Worm (Caenorhabditis elegans) whole organism, L1 larva: ENCODE measurements around the gene ZC449.1.

Source experiments
- C04F5.9 ChIP-seq: sonication (generic microtip); optimal IDR thresholded peaks from 2 replicates; lab custom pipeline; 2016; ENCODE audit warnings: missing genetic modification characterization, missing compliant biosample characterization
- aha-1 ChIP-seq: fragments of 150-350 bp; optimal IDR thresholded peaks from 2 replicates; lab custom pipeline; 2014; ENCODE audit warnings: missing biosample characterization, missing genetic modification characterization
- alr-1 ChIP-seq: fragments of 200-800 bp; sonication (Bioruptor generic); optimal IDR thresholded peaks from 2 replicates; lab custom pipeline; 2018; ENCODE audit warnings: borderline replicate concordance, mild to moderate bottlenecking, missing genetic modification characterization, missing compliant biosample characterization
- aly-2 ChIP-seq: fragments of 150-350 bp; optimal IDR thresholded peaks from 2 replicates; lab custom pipeline; 2014; ENCODE audit warnings: missing biosample characterization, missing genetic modification characterization
- ama-1 ChIP-seq: fragments of 150-350 bp; optimal IDR thresholded peaks from 2 replicates; lab custom pipeline; 2014
- ceh-82 ChIP-seq, 3 experiments: fragments of 150-350 bp in 1 of 3; sonication (generic microtip) in 2 of 3; optimal IDR thresholded peaks; 2 replicates each; lab custom pipeline; 2014 to 2017; ENCODE audit warnings: missing biosample characterization in 3 of 3, missing genetic modification characterization in 3 of 3
- ceh-88 ChIP-seq: fragments of 200-800 bp; sonication (Bioruptor generic); IDR thresholded peaks from 2 replicates; pipeline ENCODE4 v1.3.6; 2022; ENCODE audit warnings: missing genetic modification characterization, missing compliant biosample characterization
- dpl-1 ChIP-seq, 3 experiments: fragments of 150-350 bp in 2 of 3; sonication (generic microtip) in 1 of 3; optimal IDR thresholded peaks; 2 replicates each; lab custom pipeline; 2014 to 2017; ENCODE audit warnings: missing biosample characterization in 3 of 3, missing genetic modification characterization in 3 of 3, missing genetic modification reagents in 3 of 3
- efl-1 ChIP-seq, 4 experiments: fragments of 150-350 bp; optimal IDR thresholded peaks in 3 of 4; peaks in 1 of 4; 1 replicate in 1 of 4; 2 replicates in 3 of 4; lab custom pipeline; 2014; ENCODE audit warnings: missing biosample characterization in 2 of 4, missing genetic modification characterization in 2 of 4, missing genetic modification reagents in 2 of 4
- efl-3 ChIP-seq: fragments of 200-800 bp; sonication (Bioruptor generic); optimal IDR thresholded peaks from 2 replicates; lab custom pipeline; 2018; ENCODE audit warnings: mild to moderate bottlenecking, missing genetic modification characterization, missing compliant biosample characterization
- egl-13 ChIP-seq: sonication (generic microtip); optimal IDR thresholded peaks from 2 replicates; lab custom pipeline; 2016; ENCODE audit warnings: missing genotype, missing genetic modification reagents, missing genetic modification characterization, missing compliant biosample characterization
- egl-27 ChIP-seq, 2 experiments: fragments of 150-350 bp in 1 of 2; sonication (generic microtip); optimal IDR thresholded peaks; 3 replicates each; lab custom pipeline; 2017 to 2018; ENCODE audit warnings: missing biosample characterization in 2 of 2, missing genetic modification characterization in 2 of 2, missing genetic modification reagents in 2 of 2
- elt-2 ChIP-seq: sonication (generic microtip); optimal IDR thresholded peaks from 2 replicates; lab custom pipeline; 2016; ENCODE audit warnings: missing genetic modification characterization, mild to moderate bottlenecking, inconsistent platforms, missing compliant biosample characterization, missing genetic modification reagents
- ets-5 ChIP-seq: fragments of 200-800 bp; sonication (Bioruptor generic); IDR thresholded peaks from 2 replicates; pipeline ENCODE4 v1.3.6; 2022; ENCODE audit warnings: missing genetic modification characterization, missing compliant biosample characterization
- fkh-4 ChIP-seq: sonication (generic microtip); optimal IDR thresholded peaks from 2 replicates; lab custom pipeline; 2016; ENCODE audit warnings: missing compliant biosample characterization, missing genetic modification characterization, borderline replicate concordance
- fos-1 ChIP-seq: fragments of 150-350 bp; optimal IDR thresholded peaks from 2 replicates; lab custom pipeline; 2014; ENCODE audit warnings: missing biosample characterization, missing genetic modification characterization
- hlh-4 ChIP-seq: sonication (generic microtip); optimal IDR thresholded peaks from 2 replicates; lab custom pipeline; 2016; ENCODE audit warnings: mild to moderate bottlenecking, missing genetic modification characterization, missing compliant biosample characterization
- isw-1 ChIP-seq: fragments of 200-800 bp; sonication (Bioruptor generic); IDR thresholded peaks from 2 replicates; pipeline ENCODE4 v1.3.6; 2022; ENCODE audit warnings: missing genetic modification characterization, missing compliant biosample characterization
- jun-1 ChIP-seq: fragments of 150-350 bp; optimal IDR thresholded peaks from 2 replicates; lab custom pipeline; 2014; ENCODE audit warnings: missing biosample characterization, missing genetic modification reagents, missing genetic modification characterization
- lin-13 ChIP-seq: fragments of 150-350 bp; optimal IDR thresholded peaks from 2 replicates; lab custom pipeline; 2014; ENCODE audit warnings: missing biosample characterization, missing genetic modification reagents, missing genetic modification characterization
- lin-35 ChIP-seq, 2 experiments: fragments of 150-350 bp; optimal IDR thresholded peaks; 2 replicates each; lab custom pipeline; 2014; ENCODE audit warnings: missing biosample characterization in 2 of 2, missing genetic modification characterization in 2 of 2, missing genetic modification reagents in 2 of 2
- lin-39 ChIP-seq: fragments of 150-350 bp; optimal IDR thresholded peaks from 2 replicates; lab custom pipeline; 2014; ENCODE audit warnings: missing biosample characterization, missing genetic modification reagents, missing genetic modification characterization
- mab-9 ChIP-seq: fragments of 200-800 bp; sonication (Bioruptor generic); IDR thresholded peaks from 2 replicates; pipeline ENCODE4 v1.3.6; 2022; ENCODE audit warnings: missing genetic modification reagents, missing genetic modification characterization, missing compliant biosample characterization
- nhr-11 ChIP-seq: fragments of 150-350 bp; optimal IDR thresholded peaks from 2 replicates; lab custom pipeline; 2014; ENCODE audit warnings: missing biosample characterization, missing genetic modification characterization
- nhr-76 ChIP-seq: sonication (generic microtip); optimal IDR thresholded peaks from 2 replicates; lab custom pipeline; 2017; ENCODE audit warnings: missing biosample characterization, missing genetic modification characterization
- nhr-84 ChIP-seq: sonication (generic microtip); optimal IDR thresholded peaks from 2 replicates; lab custom pipeline; 2017; ENCODE audit warnings: missing biosample characterization, missing genetic modification characterization
- nhr-90 ChIP-seq: sonication (generic microtip); optimal IDR thresholded peaks from 2 replicates; lab custom pipeline; 2016; ENCODE audit warnings: mild to moderate bottlenecking, missing genetic modification characterization, missing compliant biosample characterization; ENCODE audit not compliant: poor library complexity
- pag-3 ChIP-seq: sonication (generic microtip); optimal IDR thresholded peaks from 2 replicates; lab custom pipeline; 2017; ENCODE audit warnings: missing genetic modification characterization, mild to moderate bottlenecking, missing compliant biosample characterization, antibody characterized with exemption, borderline replicate concordance; ENCODE audit not compliant: insufficient read depth
- rnt-1 ChIP-seq: sonication (generic microtip); optimal IDR thresholded peaks from 2 replicates; lab custom pipeline; 2016; ENCODE audit warnings: mild to moderate bottlenecking, missing genetic modification characterization, moderate library complexity, missing compliant biosample characterization
- snpc-4 ChIP-seq: fragments of 150-350 bp; optimal IDR thresholded peaks from 2 replicates; lab custom pipeline; 2014; ENCODE audit warnings: missing biosample characterization, missing genetic modification characterization
- snu-23 ChIP-seq: sonication (generic microtip); optimal IDR thresholded peaks from 2 replicates; lab custom pipeline; 2016; ENCODE audit warnings: missing genetic modification characterization, missing compliant biosample characterization
- sox-4 ChIP-seq: sonication (generic microtip); optimal IDR thresholded peaks from 2 replicates; lab custom pipeline; 2016; ENCODE audit warnings: missing genetic modification characterization, missing compliant biosample characterization
- sptf-1 ChIP-seq: fragments of 150-350 bp; optimal IDR thresholded peaks from 2 replicates; lab custom pipeline; 2014; ENCODE audit warnings: missing biosample characterization, missing genetic modification characterization
- tbx-2 ChIP-seq: sonication (generic microtip); optimal IDR thresholded peaks from 2 replicates; lab custom pipeline; 2016; ENCODE audit warnings: missing genetic modification characterization, missing compliant biosample characterization
- tlp-1 ChIP-seq: fragments of 150-350 bp; optimal IDR thresholded peaks from 2 replicates; lab custom pipeline; 2014; ENCODE audit warnings: missing biosample characterization, missing genetic modification characterization
- unc-62 ChIP-seq: fragments of 150-350 bp; optimal IDR thresholded peaks from 2 replicates; lab custom pipeline; 2014; ENCODE audit warnings: missing biosample characterization, missing genetic modification reagents, missing genetic modification characterization
- unc-98 ChIP-seq: fragments of 200-800 bp; sonication (Bioruptor generic); IDR thresholded peaks from 2 replicates; pipeline ENCODE4 v1.3.6; 2022; ENCODE audit warnings: missing genetic modification characterization, missing compliant biosample characterization
- zag-1 ChIP-seq: fragments of 150-350 bp; optimal IDR thresholded peaks from 2 replicates; lab custom pipeline; 2014; ENCODE audit warnings: missing biosample characterization, missing genetic modification characterization

ZC449.1 gene

DNA sequence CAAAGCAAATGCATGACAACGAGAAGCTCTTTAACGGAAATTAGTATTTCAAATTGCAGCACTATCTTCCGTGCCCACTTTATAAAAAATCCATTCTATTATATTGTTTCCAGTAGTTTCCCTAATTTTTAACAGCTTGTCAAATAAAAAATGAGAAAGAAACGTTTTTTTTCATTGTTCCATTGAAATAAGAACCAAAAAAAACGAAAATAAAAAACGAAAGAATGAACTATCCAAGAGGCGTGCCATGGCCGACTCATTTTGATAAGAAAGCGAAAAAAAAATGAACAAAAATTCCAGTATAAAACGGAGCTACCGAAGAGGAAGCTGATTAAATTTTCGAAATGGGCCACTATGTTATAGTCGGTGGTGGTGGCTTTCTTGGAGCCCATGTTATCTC, 19.3 kb upstream of the ZC449.1 start, which contains the start of gene hsd-2:
hsd-2 (plus strand) TSS at position 301 of the 400 bp plus-strand sequence.
- TF ChIP-seq egl-13 (tag; lab: Kevin White, UChicago) (no peak), efl-1 (optimal IDR thresholded peaks at IDR 0.05; lab: Kevin White, UChicago) (no peak), efl-1 (GFP tag; optimal IDR thresholded peaks at IDR 0.05 in 1 of 2; lab: Kevin White, UChicago) (peak in 1 of 2 experiments; percentile 56)

DNA sequence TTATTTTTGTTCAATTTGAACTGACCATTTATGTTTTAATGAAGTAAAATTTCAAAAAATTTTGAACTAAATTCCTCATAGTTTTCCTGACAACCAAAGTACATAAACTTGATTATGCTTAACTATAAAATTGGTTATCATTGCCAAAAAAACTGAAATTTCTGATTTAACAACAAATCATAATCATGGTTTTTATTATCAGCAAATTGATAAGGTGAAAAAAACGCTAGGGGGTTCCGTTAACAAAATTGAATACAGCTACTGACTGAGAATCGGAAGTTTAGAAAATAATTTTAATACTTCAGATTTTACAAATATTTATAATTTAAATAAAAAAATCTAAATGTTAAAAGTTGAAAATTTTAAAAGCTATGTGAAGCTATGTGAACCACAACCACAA, 17.2 kb upstream of the ZC449.1 start:
- TF ChIP-seq alr-1 (tag; lab: Kevin White, UChicago), result no peak
- peak; percentile 56 for TF ChIP-seq elt-2 (tag; lab: Kevin White, UChicago)

DNA sequence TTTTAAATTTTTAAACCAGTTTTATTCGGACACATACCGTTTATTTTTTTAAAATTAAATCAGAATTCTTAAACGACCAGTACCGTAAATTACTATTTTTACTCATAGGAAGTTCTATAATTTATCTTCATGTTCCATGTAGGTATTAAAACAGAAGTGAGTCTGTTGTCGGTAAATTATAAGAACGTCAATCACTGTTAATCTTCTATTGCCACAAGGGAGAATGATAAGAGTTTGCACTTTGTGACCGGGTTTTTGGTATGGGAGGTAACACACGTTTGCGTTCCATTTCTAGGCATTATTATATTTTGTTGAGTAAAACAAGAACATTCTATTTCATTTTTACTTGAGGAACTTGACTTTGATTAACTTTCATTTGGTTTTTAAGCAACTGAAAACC, 15.2 kb upstream of the ZC449.1 start, which contains the start of gene hsd-3:
hsd-3 (plus strand) TSS at position 301 of the 400 bp plus-strand sequence.
- TF ChIP-seq nhr-90 (tag; lab: Kevin White, UChicago) (no peak), tlp-1 (tag; lab: Kevin White, UChicago) (no peak), fos-1 (tag; lab: Kevin White, UChicago) (no peak), C04F5.9 (tag; lab: Kevin White, UChicago) (no peak), dpl-1 (GFP tag; optimal IDR thresholded peaks at IDR 0.05; lab: Kevin White, UChicago) (no peak), ama-1 (no peak), isw-1 (GFP tag; lab: Robert Waterston, UW) (no peak), nhr-84 (tag; lab: Kevin White, UChicago) (no peak), lin-39 (tag; lab: Kevin White, UChicago) (no peak), mab-9 (GFP tag; lab: Robert Waterston, UW) (no peak), aly-2 (no peak), hlh-4 (no peak), egl-13 (tag; lab: Kevin White, UChicago) (no peak), unc-62 (GFP tag; lab: Kevin White, UChicago) (no peak), pag-3 (no peak), snu-23 (no peak)
- TF ChIP-seq, all 84 proteins: peak for 0

DNA sequence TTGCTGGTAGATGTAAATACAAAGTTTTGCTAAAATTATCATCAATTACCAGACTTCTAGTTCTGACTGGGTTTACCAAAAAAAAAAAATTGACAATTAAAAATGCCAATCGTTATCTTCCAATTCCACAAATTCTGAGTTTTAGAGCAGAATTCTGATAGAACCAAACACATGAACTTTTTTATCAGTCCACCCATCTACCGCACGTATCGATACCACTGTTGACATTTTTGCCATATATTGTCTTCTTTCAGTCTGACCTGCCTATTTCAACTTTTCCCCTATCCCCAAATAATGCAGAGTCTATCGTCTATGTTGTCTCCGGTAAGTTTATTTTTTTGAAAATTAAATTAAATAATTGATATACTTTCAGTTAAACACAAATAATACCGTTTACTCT, 10.4 kb upstream of the ZC449.1 start, which contains the start of gene ZC449.7:
ZC449.7 (plus strand) TSS at position 249 of the 400 bp plus-strand sequence.
- peak; percentile 39 for TF ChIP-seq elt-2 (tag; lab: Kevin White, UChicago)
- no peak for TF ChIP-seq rnt-1 (tag; lab: Kevin White, UChicago)
- no peak for TF ChIP-seq nhr-76

DNA sequence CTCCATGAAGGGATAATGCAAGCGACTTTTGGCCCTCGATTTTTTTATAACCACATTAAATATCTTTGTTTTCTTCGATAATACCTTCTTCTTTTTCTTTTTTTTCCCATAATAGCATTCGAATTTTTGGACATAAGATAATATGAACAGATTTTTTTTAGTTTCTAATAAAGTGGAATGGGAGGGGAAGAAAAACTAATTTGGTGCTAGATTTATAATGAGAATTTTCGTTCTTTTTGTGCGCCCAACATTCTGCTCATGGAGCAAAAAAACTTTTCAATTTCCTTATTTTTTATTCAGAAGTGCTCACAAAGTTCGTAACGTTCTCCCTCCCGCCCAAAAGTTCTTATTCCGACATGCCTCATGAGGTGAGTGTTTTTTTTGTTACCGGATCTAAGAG, 8.4 kb upstream of the ZC449.1 start, which contains the start of gene ZC449.8:
ZC449.8 (plus strand) TSS at position 301 of the 400 bp plus-strand sequence.
- TF ChIP-seq jun-1 (tag; lab: Kevin White, UChicago) (no peak), nhr-76 (no peak), lin-35 (GFP tag; optimal IDR thresholded peaks at IDR 0.05; lab: Kevin White, UChicago) (no peak), unc-98 (GFP tag; lab: Robert Waterston, UW) (no peak), hlh-4 (no peak), nhr-84 (tag; lab: Kevin White, UChicago) (no peak), C04F5.9 (tag; lab: Kevin White, UChicago) (no peak), zag-1 (no peak)
- TF ChIP-seq, all 84 proteins: peak for 0

DNA sequence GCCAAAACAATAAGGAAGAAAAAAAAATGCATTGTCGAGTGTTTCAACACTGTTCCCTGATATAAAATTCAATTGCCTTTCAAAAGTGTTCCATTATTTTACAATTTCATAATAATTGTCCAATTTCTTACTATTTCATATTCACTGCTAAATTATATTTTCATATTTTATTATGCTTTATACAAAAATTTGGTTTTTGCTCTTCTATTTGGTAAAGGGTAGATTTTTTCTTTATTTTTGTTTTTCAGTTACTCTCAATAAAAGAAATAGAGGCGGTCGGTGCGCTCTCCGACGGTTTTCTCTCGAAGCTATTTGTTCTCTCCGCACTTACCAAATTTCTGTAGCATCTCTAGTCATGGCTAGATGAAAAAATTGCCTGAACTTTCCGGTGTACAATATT, 6.6 kb upstream of the ZC449.1 start, which contains the start of gene sek-3:
sek-3 (plus strand) TSS at position 301 of the 400 bp plus-strand sequence.
- TF ChIP-seq nhr-11 (no peak), sox-4 (no peak), sptf-1 (tag; lab: Kevin White, UChicago) (no peak), lin-35 (GFP tag; optimal IDR thresholded peaks at IDR 0.05; lab: Kevin White, UChicago) (no peak), egl-27 (tag; optimal IDR thresholded peaks at IDR 0.05; lab: Kevin White, UChicago) (no peak), lin-13 (GFP tag; lab: Kevin White, UChicago) (no peak), snpc-4 (no peak), ets-5 (no peak), egl-13 (tag; lab: Kevin White, UChicago) (no peak), ceh-82 (tag; optimal IDR thresholded peaks at IDR 0.05; lab: Kevin White, UChicago) (no peak), fkh-4 (no peak), efl-1 (optimal IDR thresholded peaks at IDR 0.05; lab: Kevin White, UChicago) (no peak), efl-1 (GFP tag; optimal IDR thresholded peaks at IDR 0.05 in 1 of 2; lab: Kevin White, UChicago) (no peak), rnt-1 (tag; lab: Kevin White, UChicago) (no peak), unc-62 (GFP tag; lab: Kevin White, UChicago) (no peak), aha-1 (tag; lab: Kevin White, UChicago) (no peak), ceh-88 (no peak), efl-3 (GFP tag; lab: Kevin White, UChicago) (no peak), tbx-2 (tag; lab: Kevin White, UChicago) (no peak)
